Worm (Caenorhabditis elegans) whole organism, midembryonic: ENCODE measurements around the gene F44E2.10.

Experiments used
- cog-1 ChIP-seq: sonication (generic microtip); optimal IDR thresholded peaks from 2 replicates; lab custom pipeline; 2016; ENCODE audit warnings: missing genetic modification characterization, missing compliant biosample characterization
- flt-1 ChIP-seq: fragments of 200-800 bp; sonication (Bioruptor generic); IDR thresholded peaks from 2 replicates; pipeline ENCODE4 v1.3.6; 2022; ENCODE audit warnings: missing genetic modification characterization, missing compliant biosample characterization
- klf-2 ChIP-seq: fragments of 200-800 bp; sonication (Bioruptor generic); conservative IDR thresholded peaks from 2 replicates; pipeline ENCODE4 v1.3.6; 2022; ENCODE audit warnings: missing genetic modification reagents, missing genetic modification characterization, missing compliant biosample characterization
- med-1 ChIP-seq: sonication (generic microtip); optimal IDR thresholded peaks from 2 replicates; lab custom pipeline; 2017; ENCODE audit warnings: missing genetic modification characterization, mild to moderate bottlenecking, missing compliant biosample characterization, antibody characterized with exemption, missing genetic modification reagents; ENCODE audit not compliant: insufficient read depth
- ref-1 ChIP-seq: fragments of 200-800 bp; sonication (Bioruptor generic); conservative IDR thresholded peaks from 2 replicates; pipeline ENCODE4 v1.3.6; 2022; ENCODE audit warnings: missing genetic modification reagents, missing genetic modification characterization, missing compliant biosample characterization
- tab-1 ChIP-seq: fragments of 200-800 bp; sonication (Bioruptor generic); IDR thresholded peaks from 2 replicates; pipeline ENCODE4 v1.3.6; 2022; ENCODE audit warnings: missing genetic modification characterization, missing compliant biosample characterization
- ztf-29 ChIP-seq: fragments of 200-800 bp; sonication (Bioruptor generic); IDR thresholded peaks from 2 replicates; pipeline ENCODE4 v1.3.6; 2022; ENCODE audit warnings: missing genetic modification reagents, missing genetic modification characterization, missing compliant biosample characterization

DNA sequence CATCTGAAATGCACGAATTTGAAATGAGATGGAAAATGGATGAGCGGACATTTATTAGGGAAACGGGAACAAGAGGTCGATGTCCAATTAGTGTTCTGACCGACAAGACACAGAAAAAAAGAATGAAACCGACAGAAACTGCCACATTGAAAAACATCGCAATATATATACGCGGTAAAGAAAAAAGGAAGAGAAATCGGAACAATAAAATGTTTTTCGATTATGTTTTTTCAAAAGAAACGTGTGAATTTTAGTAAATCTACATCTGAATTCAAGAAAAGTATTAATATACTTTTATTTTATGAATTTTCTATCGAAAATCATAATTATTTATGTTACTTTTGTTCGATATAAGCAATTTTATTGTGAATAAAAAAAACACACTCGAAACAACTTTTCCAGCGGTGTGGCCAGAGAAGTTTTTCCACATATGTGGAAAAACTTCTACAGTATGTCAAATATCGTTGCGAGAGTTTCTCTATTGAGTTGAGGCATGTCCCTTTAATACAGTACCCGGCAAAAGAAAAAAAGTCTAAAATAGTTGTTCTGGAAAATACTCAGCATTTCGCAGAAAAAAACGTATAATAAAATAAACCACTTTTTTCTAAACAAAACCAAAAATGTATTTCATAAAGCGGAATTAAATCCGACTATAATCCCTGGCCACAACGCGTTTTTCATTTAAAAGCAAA lies at the start of gene F44E2.10:
- TF ChIP-seq tab-1 (GFP tag; lab: Robert Waterston, UW) (no peak), cog-1 (tag; lab: Kevin White, UChicago) (no peak), flt-1 (GFP tag; lab: Robert Waterston, UW) (no peak), klf-2 (GFP tag; lab: Robert Waterston, UW) (no peak), med-1 (GFP tag; lab: Kevin White, UChicago) (no peak), ref-1 (GFP tag; lab: Robert Waterston, UW) (no peak), ztf-29 (GFP tag; lab: Robert Waterston, UW) (no peak)
